Fruit fly (Drosophila melanogaster): ENCODE data around the gene spir.

Gene spir

dm6 chr2L:20349671-20350539 is 38.9 kb downstream of the spir start, which contains the start of the genes La and RtGEF (continued):
- TF ChIP-seq Scr (GFP tag; IDR thresholded peaks at IDR 0.05; ENCODE audit: partially characterized antibody) (peak; percentile 95), Med (GFP tag) (peak; percentile 90), onecut (GFP tag; IDR thresholded peaks at IDR 0.05) (0 out of 2 replicates have a peak, but pooled peaks have one; percentile 10), vvl (GFP tag; IDR thresholded peaks at IDR 0.05) (peak; percentile 5; the same call in 1 of the 2 replicates), CG12155 (GFP tag; optimal IDR thresholded peaks at IDR 0.05) (peak; percentile 21), CG12236 (GFP tag; optimal IDR thresholded peaks at IDR 0.05) (peak; percentile 34), Abd-B (GFP tag; optimal IDR thresholded peaks at IDR 0.05) (peak; percentile 42), CG7839 (tag; optimal IDR thresholded peaks at IDR 0.05) (peak; percentile 39), Fer2 (tag; optimal IDR thresholded peaks at IDR 0.05) (no peak), CG16815 (GFP tag; optimal IDR thresholded peaks at IDR 0.05) (peak; percentile 42), CTCF (GFP tag; optimal IDR thresholded peaks at IDR 0.05) (peak; percentile 18), ttk (GFP tag; IDR thresholded peaks at IDR 0.05) (no peak), gro (GFP tag; optimal IDR thresholded peaks at IDR 0.05) (no peak), CG4730 (GFP tag; IDR thresholded peaks at IDR 0.05) (no peak), CG11456 (GFP tag; IDR thresholded peaks at IDR 0.05) (peak; percentile 63; the same call in 2 of the 3 replicates), dmrt11E (tag; optimal IDR thresholded peaks at IDR 0.05) (peak; percentile 38), gem (tag; optimal IDR thresholded peaks at IDR 0.05) (peak; percentile 61), dpn (GFP tag; optimal IDR thresholded peaks at IDR 0.05) (peak; percentile 62 to 63), salm (tag; optimal IDR thresholded peaks at IDR 0.05) (no peak), Dek (tag; optimal IDR thresholded peaks at IDR 0.05) (peak; percentile 10), CG9817 (tag; optimal IDR thresholded peaks at IDR 0.05) (peak; percentile 39), CG3847 (GFP tag; IDR thresholded peaks at IDR 0.05) (peak; percentile 62), Sox100B (GFP tag; optimal IDR thresholded peaks at IDR 0.05) (peak; percentile 48), ac (GFP tag; optimal IDR thresholded peaks at IDR 0.05) (no peak), lola (GFP tag; optimal IDR thresholded peaks at IDR 0.05) (peak in 1 of 3 experiments; percentile 60), CG12071 (GFP tag; optimal IDR thresholded peaks at IDR 0.05) (no peak), hb (GFP tag; IDR thresholded peaks at IDR 0.05; ENCODE audit: partially characterized antibody) (peak; percentile 92), sob (GFP tag; IDR thresholded peaks at IDR 0.05) (peak; percentile 27; the same call in 1 of the 2 replicates), sisA (GFP tag; IDR thresholded peaks at IDR 0.05) (0 out of 2 replicates have a peak, but pooled peaks have one; percentile 3), az2 (GFP tag; optimal IDR thresholded peaks at IDR 0.05) (peak; percentile 40), Bteb2 (GFP tag; optimal IDR thresholded peaks at IDR 0.05) (peak; percentile 33), C15 (GFP tag; IDR thresholded peaks at IDR 0.05) (no peak), sens (GFP tag) (peak; percentile 92), CG15601 (tag; optimal IDR thresholded peaks at IDR 0.05) (peak; percentile 36), CG2120 (GFP tag; optimal IDR thresholded peaks at IDR 0.05) (peak; percentile 71), CG4820 (GFP tag; optimal IDR thresholded peaks at IDR 0.05) (peak; percentile 48), Hsf (GFP tag; optimal IDR thresholded peaks at IDR 0.05) (peak; percentile 68), jing (GFP tag; optimal IDR thresholded peaks at IDR 0.05) (no peak), Asciz (GFP tag; optimal IDR thresholded peaks at IDR 0.05) (no peak), mld (GFP tag; IDR thresholded peaks at IDR 0.05; ENCODE audit: partially characterized antibody) (peak; percentile 90), CG2889 (GFP tag; IDR thresholded peaks at IDR 0.05) (peak; percentile 44; the same call in 1 of the 3 replicates), vnd (GFP tag; IDR thresholded peaks at IDR 0.05; ENCODE audit: partially characterized antibody) (peak; percentile 95), CG5953 (GFP tag; IDR thresholded peaks at IDR 0.05) (no peak), Aef1 (GFP tag; IDR thresholded peaks at IDR 0.05) (peak; percentile 10; the same call in 1 of the 3 replicates), sr (GFP tag; IDR thresholded peaks at IDR 0.05) (no peak), YL-1 (GFP tag; optimal IDR thresholded peaks at IDR 0.05) (peak; percentile 83), zen (tag; optimal IDR thresholded peaks at IDR 0.05) (peak; percentile 47), CG10543 (GFP tag; optimal IDR thresholded peaks at IDR 0.05) (peak; percentile 45), CG10959 (GFP tag; IDR thresholded peaks at IDR 0.05) (no peak)

All from whole organism, embryonic.